Worm (Caenorhabditis elegans) whole organism, midembryonic: ENCODE results near the gene F32D8.7.

Experiments used
- T22C8.4 ChIP-seq: fragments of 200-800 bp; sonication (Bioruptor generic); IDR thresholded peaks from 2 replicates; pipeline ENCODE4 v1.3.6; 2022; ENCODE audit warnings: missing genetic modification characterization, missing compliant biosample characterization
- cog-1 ChIP-seq: sonication (generic microtip); optimal IDR thresholded peaks from 2 replicates; lab custom pipeline; 2016; ENCODE audit warnings: missing genetic modification characterization, missing compliant biosample characterization
- flt-1 ChIP-seq: fragments of 200-800 bp; sonication (Bioruptor generic); IDR thresholded peaks from 2 replicates; pipeline ENCODE4 v1.3.6; 2022; ENCODE audit warnings: missing genetic modification characterization, missing compliant biosample characterization
- klf-2 ChIP-seq: fragments of 200-800 bp; sonication (Bioruptor generic); conservative IDR thresholded peaks from 2 replicates; pipeline ENCODE4 v1.3.6; 2022; ENCODE audit warnings: missing genetic modification reagents, missing genetic modification characterization, missing compliant biosample characterization
- med-1 ChIP-seq: sonication (generic microtip); optimal IDR thresholded peaks from 2 replicates; lab custom pipeline; 2017; ENCODE audit warnings: missing genetic modification characterization, mild to moderate bottlenecking, missing compliant biosample characterization, antibody characterized with exemption, missing genetic modification reagents; ENCODE audit not compliant: insufficient read depth
- ref-1 ChIP-seq: fragments of 200-800 bp; sonication (Bioruptor generic); conservative IDR thresholded peaks from 2 replicates; pipeline ENCODE4 v1.3.6; 2022; ENCODE audit warnings: missing genetic modification reagents, missing genetic modification characterization, missing compliant biosample characterization
- tab-1 ChIP-seq: fragments of 200-800 bp; sonication (Bioruptor generic); IDR thresholded peaks from 2 replicates; pipeline ENCODE4 v1.3.6; 2022; ENCODE audit warnings: missing genetic modification characterization, missing compliant biosample characterization
- ztf-23 ChIP-seq: fragments of 200-800 bp; sonication (Bioruptor generic); IDR thresholded peaks from 2 replicates; pipeline ENCODE4 v1.3.6; 2022; ENCODE audit warnings: missing genetic modification reagents, missing genetic modification characterization, missing compliant biosample characterization
- ztf-29 ChIP-seq: fragments of 200-800 bp; sonication (Bioruptor generic); IDR thresholded peaks from 2 replicates; pipeline ENCODE4 v1.3.6; 2022; ENCODE audit warnings: missing genetic modification reagents, missing genetic modification characterization, missing compliant biosample characterization

Gene F32D8.7

DNA sequence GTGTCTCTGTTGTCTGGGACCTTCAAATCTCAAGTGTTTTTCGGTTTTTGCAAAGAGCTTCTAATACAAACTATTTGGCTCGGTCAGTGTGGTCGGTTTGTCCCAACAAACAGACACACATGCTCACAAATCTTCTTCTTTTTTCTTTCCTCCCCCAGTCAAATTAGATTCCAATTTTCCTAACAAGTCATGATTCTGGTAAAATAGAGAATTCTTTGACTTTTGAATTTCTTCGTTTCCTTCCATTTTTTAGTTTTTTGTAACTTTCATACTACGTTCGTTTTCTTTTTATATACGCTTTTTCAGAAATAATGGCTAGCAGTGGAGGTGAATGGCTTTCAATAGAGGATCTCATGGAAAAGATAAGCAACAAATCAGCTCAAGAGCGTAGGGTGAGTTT, 5.5 kb downstream of the F32D8.7 start, which contains the start of gene F32D8.15:
Gene F32D8.15, plus strand, starts transcription at position 301 of the 400 bp plus-strand sequence.
- TF ChIP-seq tab-1 (GFP tag; lab: Robert Waterston, UW), result no peak
- no peak for TF ChIP-seq T22C8.4 (GFP tag; lab: Robert Waterston, UW)
- TF ChIP-seq med-1 (GFP tag; lab: Kevin White, UChicago), result no peak
- no peak for TF ChIP-seq klf-2
- no peak for TF ChIP-seq ztf-23 (GFP tag; lab: Robert Waterston, UW)
- no peak for TF ChIP-seq flt-1 (GFP tag; lab: Robert Waterston, UW)
- TF ChIP-seq cog-1 (tag; lab: Kevin White, UChicago), result no peak
- TF ChIP-seq ref-1, result no peak
- TF ChIP-seq ztf-29 (GFP tag; lab: Robert Waterston, UW), result no peak

DNA sequence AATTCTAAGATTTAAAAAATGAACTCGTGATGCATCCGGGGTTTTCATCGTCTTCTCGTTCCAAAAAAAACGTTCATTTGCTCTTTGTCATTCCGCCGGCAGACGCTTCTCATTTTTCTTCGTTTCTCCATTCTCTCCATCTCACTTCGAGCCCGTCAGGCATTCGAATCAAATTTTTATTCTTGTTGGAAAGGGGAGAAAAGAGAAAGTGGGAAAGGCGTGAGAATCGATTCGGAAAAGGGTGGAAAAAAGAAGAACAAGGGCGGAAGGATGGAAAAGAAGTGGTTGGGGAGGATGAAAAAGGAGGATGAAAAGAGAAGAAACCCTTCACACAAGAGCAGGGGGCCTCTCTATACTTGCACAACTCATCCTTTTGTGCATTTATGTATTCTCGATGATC, 6.6 kb downstream of the F32D8.7 start:
- TF ChIP-seq ztf-23 (GFP tag; lab: Robert Waterston, UW), result no peak
- no peak for TF ChIP-seq med-1 (GFP tag; lab: Kevin White, UChicago)
- TF ChIP-seq cog-1 (tag; lab: Kevin White, UChicago), result no peak
- no peak for TF ChIP-seq tab-1 (GFP tag; lab: Robert Waterston, UW)
- no peak for TF ChIP-seq ztf-29 (GFP tag; lab: Robert Waterston, UW)
- TF ChIP-seq flt-1 (GFP tag; lab: Robert Waterston, UW), result no peak
- no peak for TF ChIP-seq T22C8.4 (GFP tag; lab: Robert Waterston, UW)
- no peak for TF ChIP-seq ref-1
- TF ChIP-seq klf-2, result no peak

DNA sequence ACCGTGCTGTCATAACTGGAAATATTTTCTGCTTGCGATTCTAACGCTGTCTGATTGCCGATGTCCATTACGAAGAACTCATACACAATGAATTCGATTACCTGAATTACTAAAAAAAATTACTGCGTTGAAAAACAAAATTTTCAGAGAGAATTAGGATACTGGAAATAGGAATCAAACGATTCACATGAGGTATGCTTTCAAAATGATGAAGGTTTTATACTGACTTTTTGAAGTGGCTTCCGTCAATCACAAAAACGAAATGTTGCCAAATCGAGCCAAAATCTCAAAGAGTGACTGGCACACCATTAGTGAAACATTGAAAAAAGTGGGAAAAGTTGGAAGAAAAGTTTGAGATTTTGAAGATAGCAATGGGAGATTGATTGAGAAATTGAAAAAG, 10.8 kb downstream of the F32D8.7 start, which contains the start of gene zzz-1:
Gene zzz-1, minus strand, starts transcription at position 101 of the 400 bp plus-strand sequence.
- TF ChIP-seq T22C8.4 (GFP tag; lab: Robert Waterston, UW) (no peak), ztf-29 (GFP tag; lab: Robert Waterston, UW) (no peak), tab-1 (GFP tag; lab: Robert Waterston, UW) (no peak), ref-1 (no peak), klf-2 (no peak)

DNA sequence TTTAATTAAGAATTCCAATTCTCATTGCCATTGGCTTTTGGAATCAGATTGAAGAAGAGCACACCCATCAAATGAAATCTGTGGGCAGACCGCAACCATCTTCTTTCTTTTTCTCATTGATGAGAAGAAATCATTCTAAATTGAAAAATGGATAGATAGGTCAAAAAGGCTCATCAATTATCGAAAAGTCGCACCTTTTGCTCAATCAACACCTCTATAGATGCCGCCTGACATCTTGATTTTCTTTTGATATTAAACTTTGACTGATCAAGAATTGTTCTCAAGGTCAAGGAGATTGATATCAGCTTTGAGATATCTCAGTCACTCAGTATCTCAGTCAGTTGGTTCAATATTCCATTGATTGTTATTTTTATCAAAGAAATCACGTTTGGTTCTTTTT, 11.7 kb downstream of the F32D8.7 start:
- TF ChIP-seq ztf-23 (GFP tag; lab: Robert Waterston, UW), result no peak

DNA sequence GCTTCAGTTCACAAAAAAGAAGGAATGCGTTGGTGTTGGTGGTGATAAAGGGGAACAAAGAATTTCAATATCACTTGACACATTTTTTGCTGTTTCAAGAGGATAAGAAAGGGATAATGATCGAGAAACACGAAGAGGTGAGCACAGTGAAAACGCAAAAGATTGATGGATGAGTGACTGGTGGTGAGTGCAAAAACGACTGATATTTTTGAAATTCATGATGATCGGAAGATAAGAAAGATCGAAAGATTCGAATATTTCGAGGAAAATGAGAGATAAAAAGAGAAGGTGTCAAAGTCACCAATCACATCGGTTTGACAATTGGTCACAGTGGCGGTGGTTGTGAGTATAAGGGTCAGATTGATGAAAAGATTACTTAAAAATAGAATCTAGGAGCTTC, 17.7 kb downstream of the F32D8.7 start:
- TF ChIP-seq klf-2, result no peak
- TF ChIP-seq ztf-29 (GFP tag; lab: Robert Waterston, UW), result no peak
- no peak for TF ChIP-seq tab-1 (GFP tag; lab: Robert Waterston, UW)
- TF ChIP-seq flt-1 (GFP tag; lab: Robert Waterston, UW), result no peak
- no peak for TF ChIP-seq T22C8.4 (GFP tag; lab: Robert Waterston, UW)
- TF ChIP-seq ztf-23 (GFP tag; lab: Robert Waterston, UW), result no peak
- no peak for TF ChIP-seq med-1 (GFP tag; lab: Kevin White, UChicago)
- no peak for TF ChIP-seq ref-1
- no peak for TF ChIP-seq cog-1 (tag; lab: Kevin White, UChicago)

DNA sequence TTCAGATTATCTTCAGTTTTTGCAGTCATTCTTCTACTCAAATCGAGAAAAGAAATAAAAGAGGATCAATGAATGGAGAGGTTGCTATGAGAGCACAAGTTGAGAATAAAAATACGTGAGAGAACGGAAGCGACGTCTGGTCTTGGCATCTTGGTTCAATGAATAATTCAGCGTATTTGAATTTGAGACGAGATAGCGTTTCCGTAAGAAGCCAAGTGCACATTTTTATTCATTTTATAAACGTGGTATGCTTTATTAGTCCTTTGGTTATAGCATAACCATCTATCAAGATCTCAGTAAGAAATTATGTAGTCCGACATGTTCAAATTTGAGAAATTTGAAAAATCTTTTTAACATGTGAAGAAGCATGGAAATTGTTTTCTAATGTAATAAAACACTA, 20.1 kb downstream of the F32D8.7 start, which contains the start of gene F58B4.2:
Gene F58B4.2, minus strand, starts transcription at position 101 of the 400 bp plus-strand sequence.
- TF ChIP-seq ref-1, result no peak
- no peak for TF ChIP-seq cog-1 (tag; lab: Kevin White, UChicago)
- TF ChIP-seq med-1 (GFP tag; lab: Kevin White, UChicago), result no peak
- TF ChIP-seq tab-1 (GFP tag; lab: Robert Waterston, UW), result no peak
- TF ChIP-seq ztf-29 (GFP tag; lab: Robert Waterston, UW), result no peak
- TF ChIP-seq flt-1 (GFP tag; lab: Robert Waterston, UW), result no peak
- TF ChIP-seq ztf-23 (GFP tag; lab: Robert Waterston, UW), result no peak
- TF ChIP-seq T22C8.4 (GFP tag; lab: Robert Waterston, UW), result no peak
- TF ChIP-seq klf-2, result no peak

DNA sequence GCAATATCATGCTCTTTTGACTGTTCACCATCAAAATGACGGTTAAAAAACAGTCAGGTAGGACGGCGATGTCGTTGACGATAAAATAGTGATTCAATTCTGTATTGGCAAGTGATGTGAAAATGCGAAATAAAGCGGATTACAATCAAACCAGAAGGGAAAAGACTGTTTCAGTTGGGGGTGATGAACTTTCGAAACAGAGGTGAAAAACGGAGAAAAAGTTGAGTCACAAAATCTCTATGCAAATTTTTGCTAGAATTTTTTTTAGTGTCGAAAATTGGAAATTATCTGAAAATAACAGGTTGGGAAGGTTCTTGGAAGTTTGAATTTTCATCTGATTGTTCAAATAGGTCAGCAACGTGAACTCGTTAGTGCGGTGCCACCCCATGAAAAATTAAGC, 23.5 kb downstream of the F32D8.7 start, which contains the start of gene nas-31:
Gene nas-31, minus strand, starts transcription at position 101 of the 400 bp plus-strand sequence.
- TF ChIP-seq tab-1 (GFP tag; lab: Robert Waterston, UW) (no peak), med-1 (GFP tag; lab: Kevin White, UChicago) (no peak), ztf-23 (GFP tag; lab: Robert Waterston, UW) (no peak), ztf-29 (GFP tag; lab: Robert Waterston, UW) (no peak), T22C8.4 (GFP tag; lab: Robert Waterston, UW) (no peak), flt-1 (GFP tag; lab: Robert Waterston, UW) (no peak), klf-2 (no peak), ref-1 (no peak), cog-1 (tag; lab: Kevin White, UChicago) (no peak)

DNA sequence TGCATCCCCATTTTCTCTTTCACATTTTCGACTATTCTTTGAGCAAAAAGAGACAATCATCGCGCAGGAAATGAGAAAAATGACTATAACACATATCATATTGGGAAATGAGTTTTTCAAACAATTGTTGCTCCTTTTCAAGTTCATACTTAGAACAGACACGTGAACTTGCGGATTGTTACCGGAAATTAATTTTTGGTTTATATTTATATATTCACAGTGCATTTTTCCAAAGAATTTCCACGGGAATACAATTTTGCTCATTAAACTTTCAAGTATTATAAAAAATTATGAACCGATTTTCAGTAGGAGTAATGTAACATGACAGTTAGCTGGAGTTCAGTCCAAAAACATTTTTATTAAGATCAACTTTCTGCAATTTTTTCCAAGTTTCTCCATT, 25.0 kb downstream of the F32D8.7 start, which contains the start of gene F58B4.7:
Gene F58B4.7, minus strand, starts transcription at position 101 of the 400 bp plus-strand sequence.
- TF ChIP-seq cog-1 (tag; lab: Kevin White, UChicago) (no peak), ztf-23 (GFP tag; lab: Robert Waterston, UW) (no peak), T22C8.4 (GFP tag; lab: Robert Waterston, UW) (no peak), med-1 (GFP tag; lab: Kevin White, UChicago) (no peak), ztf-29 (GFP tag; lab: Robert Waterston, UW) (no peak), tab-1 (GFP tag; lab: Robert Waterston, UW) (no peak), klf-2 (no peak), flt-1 (GFP tag; lab: Robert Waterston, UW) (no peak), ref-1 (no peak)

DNA sequence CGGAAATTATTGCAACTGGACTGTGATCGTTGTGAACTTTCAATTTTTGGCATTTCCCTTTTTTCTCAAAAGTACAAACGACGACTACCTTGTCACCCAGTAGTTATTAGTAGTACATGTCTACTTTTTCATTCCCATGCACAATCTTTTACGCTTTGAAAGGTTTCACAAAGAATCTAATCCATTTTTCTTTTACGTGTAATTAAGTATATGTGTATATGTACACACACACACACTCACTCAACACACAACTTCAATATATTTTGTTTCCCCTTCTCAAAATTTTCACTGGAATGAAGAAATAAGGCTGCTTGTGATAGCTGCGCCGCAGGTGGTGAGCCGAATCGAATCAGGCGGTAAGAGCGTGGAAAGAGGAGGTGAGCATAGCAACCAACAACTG, 26.5 kb downstream of the F32D8.7 start, which contains the start of gene F58B4.6:
Gene F58B4.6, plus strand, starts transcription at position 301 of the 400 bp plus-strand sequence.
- TF ChIP-seq med-1 (GFP tag; lab: Kevin White, UChicago) (no peak), klf-2 (no peak), ztf-23 (GFP tag; lab: Robert Waterston, UW) (no peak), cog-1 (tag; lab: Kevin White, UChicago) (no peak), tab-1 (GFP tag; lab: Robert Waterston, UW) (no peak), ref-1 (no peak), ztf-29 (GFP tag; lab: Robert Waterston, UW) (no peak)

DNA sequence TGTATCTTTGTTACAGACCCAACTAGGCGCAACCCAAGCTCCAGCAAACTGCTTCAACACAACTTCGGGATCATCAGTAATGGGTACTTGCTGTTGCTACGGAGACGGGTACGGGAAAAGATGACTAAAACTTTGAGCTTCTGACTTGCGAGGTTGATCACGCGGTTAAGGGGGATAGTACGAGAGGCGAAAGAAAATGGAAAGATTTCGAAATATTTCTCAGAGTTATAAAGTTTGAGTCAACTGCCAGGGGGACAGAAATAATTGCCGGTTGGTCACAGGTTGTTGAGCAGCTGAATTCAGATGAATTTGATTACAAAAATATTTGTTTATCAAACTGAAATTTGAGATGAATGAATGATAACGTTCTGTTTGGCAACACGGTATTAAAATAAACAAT, 27.4 kb downstream of the F32D8.7 start:
- TF ChIP-seq ref-1 (no peak), ztf-29 (GFP tag; lab: Robert Waterston, UW) (no peak), cog-1 (tag; lab: Kevin White, UChicago) (no peak), T22C8.4 (GFP tag; lab: Robert Waterston, UW) (no peak), klf-2 (no peak), flt-1 (GFP tag; lab: Robert Waterston, UW) (no peak), ztf-23 (GFP tag; lab: Robert Waterston, UW) (no peak), med-1 (GFP tag; lab: Kevin White, UChicago) (no peak), tab-1 (GFP tag; lab: Robert Waterston, UW) (no peak)
